Worm (Caenorhabditis elegans): Measurements from ENCODE around the gene srh-193.
A peak's percentile ranks its signal among the peaks of the same experiment; 100 is the strongest.

Gene srh-193

DNA sequence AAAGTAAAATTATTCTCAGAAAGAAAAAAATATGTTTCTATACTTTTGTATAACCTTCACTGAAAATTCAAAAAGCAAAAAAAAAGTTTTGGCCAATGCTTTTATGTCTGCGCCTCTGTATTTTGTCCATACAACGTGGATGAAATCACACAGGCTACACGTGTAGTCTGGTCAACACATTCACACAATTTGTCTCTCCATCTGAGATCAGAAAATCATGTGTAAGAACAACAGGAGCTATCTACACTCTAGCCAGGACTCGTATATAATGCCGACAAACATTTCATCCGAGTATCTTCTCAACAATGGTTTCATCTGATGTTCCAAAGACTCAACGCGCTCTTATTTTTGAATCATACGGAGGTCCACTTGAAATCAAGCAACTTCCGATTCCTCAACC lies 36.8 kb upstream of the srh-193 start, which contains the start of gene D2063.1:
TSS of gene D2063.1 (plus strand) at position 281 of the 400 bp plus-strand sequence.
- no peak for TF ChIP-seq lin-13 (GFP tag; optimal IDR thresholded peaks at IDR 0.05)
- no peak for TF ChIP-seq aha-1 (tag)
- no peak for TF ChIP-seq vab-7 (GFP tag; IDR thresholded peaks at IDR 0.05)
- TF ChIP-seq snpc-1.2 (GFP tag; IDR thresholded peaks at IDR 0.05) = no peak
- TF ChIP-seq nhr-11 (tag; optimal IDR thresholded peaks at IDR 0.05) = peak; percentile 89
- no peak for TF ChIP-seq ZK546.5 (tag; optimal IDR thresholded peaks at IDR 0.05)
- TF ChIP-seq nhr-28 (tag; optimal IDR thresholded peaks at IDR 0.05) = peak; percentile 23
- TF ChIP-seq unc-62 (GFP tag; optimal IDR thresholded peaks at IDR 0.05 in 1 of 2) = no peak
- no peak for TF ChIP-seq unc-62 (tag; optimal IDR thresholded peaks at IDR 0.05)
- TF ChIP-seq duxl-1 (tag; optimal IDR thresholded peaks at IDR 0.05; ENCODE audit: poor library complexity) = no peak

DNA sequence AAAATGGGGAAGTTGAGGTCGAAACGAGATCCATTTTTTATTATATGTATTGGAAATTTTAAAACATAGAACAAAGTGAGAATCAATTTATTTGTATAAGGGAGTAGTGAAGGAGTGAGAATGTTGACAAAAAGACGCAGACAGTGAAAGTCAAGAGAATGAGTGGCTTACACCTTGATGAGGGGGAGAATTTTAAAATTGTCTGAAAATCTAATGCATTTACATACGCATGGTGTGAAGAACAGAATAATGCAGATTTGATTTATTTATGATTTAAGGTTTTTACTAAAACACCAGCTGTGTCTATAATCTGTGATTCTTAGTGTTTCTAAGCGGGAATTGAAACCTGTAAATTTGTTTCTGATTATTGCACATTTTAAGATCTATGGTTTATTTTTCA lies 35.4 kb upstream of the srh-193 start, which contains the start of gene nhr-125:
TSS of gene nhr-125 (minus strand) at position 101 of the 400 bp plus-strand sequence.
- TF ChIP-seq aha-1 (tag) (peak; percentile 62), fkh-10 (GFP tag; optimal IDR thresholded peaks at IDR 0.05) (no peak)

DNA sequence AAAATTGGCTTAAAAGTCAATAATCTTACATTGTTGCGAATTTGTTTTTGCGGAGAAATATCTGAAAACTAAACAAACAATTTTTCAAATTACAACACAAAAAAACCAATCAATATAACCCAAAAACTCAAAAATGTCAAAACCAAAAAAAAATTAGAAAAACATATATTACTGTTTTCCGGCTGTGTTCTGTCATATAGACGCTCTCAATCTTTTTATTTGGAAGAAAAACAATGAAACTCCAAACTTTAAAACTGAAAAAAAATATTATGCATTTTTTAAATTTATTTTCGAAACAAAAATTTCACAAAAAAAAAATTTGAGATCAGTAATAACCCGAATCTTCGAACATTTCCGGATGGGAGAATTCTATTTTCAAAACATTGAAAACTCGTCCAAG lies 32.7 kb upstream of the srh-193 start, which contains the start of gene R02D1.2:
TSS of gene R02D1.2 (minus strand) at position 101 of the 400 bp plus-strand sequence.
- TF ChIP-seq hlh-11 (tag; optimal IDR thresholded peaks at IDR 0.05) (no peak), hif-1 (tag; optimal IDR thresholded peaks at IDR 0.05) (no peak), aha-1 (tag) (no peak), snpc-4 (tag; optimal IDR thresholded peaks at IDR 0.05) (no peak), duxl-1 (tag; optimal IDR thresholded peaks at IDR 0.05; ENCODE audit: poor library complexity) (no peak), gei-8 (GFP tag; optimal IDR thresholded peaks at IDR 0.05) (no peak), sdz-12 (GFP tag; optimal IDR thresholded peaks at IDR 0.05) (no peak), ceh-32 (tag; optimal IDR thresholded peaks at IDR 0.05; ENCODE audit: poor library complexity) (no peak)

DNA sequence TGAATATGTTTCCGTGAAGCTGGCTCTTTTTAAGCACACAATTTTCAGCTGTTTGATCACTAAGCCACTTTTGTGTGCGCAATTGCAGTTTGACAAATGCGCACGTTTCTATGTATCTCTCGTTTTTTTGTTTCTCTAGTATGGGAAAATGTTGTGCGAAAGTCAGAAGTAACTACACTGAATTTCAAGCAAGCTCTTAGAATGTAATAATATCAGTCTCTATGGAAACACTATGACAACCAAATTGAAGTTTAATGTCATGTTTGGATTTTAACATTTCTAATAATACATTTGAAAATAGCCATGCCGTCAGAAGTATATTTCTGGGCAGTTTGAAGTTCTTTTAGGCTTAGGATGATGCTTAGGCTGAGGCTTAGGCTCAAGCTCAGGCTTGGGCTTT lies 29.9 kb upstream of the srh-193 start, which contains the start of gene ZC132.9:
TSS of gene ZC132.9 (minus strand) at position 101 of the 400 bp plus-strand sequence.
- TF ChIP-seq tag-97 (GFP tag; IDR thresholded peaks at IDR 0.05) = no peak
- no peak for TF ChIP-seq fos-1 (tag; optimal IDR thresholded peaks at IDR 0.05)
- TF ChIP-seq daf-12 (tag; optimal IDR thresholded peaks at IDR 0.05) = no peak
- no peak for TF ChIP-seq duxl-1 (tag; optimal IDR thresholded peaks at IDR 0.05; ENCODE audit: poor library complexity)
- no peak for TF ChIP-seq nhr-28 (tag; optimal IDR thresholded peaks at IDR 0.05)
- TF ChIP-seq Y75B8A.6 (GFP tag; IDR thresholded peaks at IDR 0.05) = no peak
- TF ChIP-seq nhr-42 (GFP tag; IDR thresholded peaks at IDR 0.05) = no peak
- TF ChIP-seq ztf-11 (tag; optimal IDR thresholded peaks at IDR 0.05) = no peak
- no peak for TF ChIP-seq lsy-2 (tag; optimal IDR thresholded peaks at IDR 0.05)
- TF ChIP-seq F26F4.8 (GFP tag; conservative IDR thresholded peaks at IDR 0.05) = no peak
- no peak for TF ChIP-seq egl-27 (tag; optimal IDR thresholded peaks at IDR 0.05)
- TF ChIP-seq mep-1 (tag; optimal IDR thresholded peaks at IDR 0.05) = no peak
- no peak for TF ChIP-seq php-3 (GFP tag; IDR thresholded peaks at IDR 0.05)
- no peak for TF ChIP-seq F49E8.2 (tag; optimal IDR thresholded peaks at IDR 0.05; ENCODE audit: borderline replicate concordance)
- no peak for TF ChIP-seq ceh-62 (tag; optimal IDR thresholded peaks at IDR 0.05)
- no peak for TF ChIP-seq nhr-6 (tag; optimal IDR thresholded peaks at IDR 0.05)
- TF ChIP-seq T26A8.4 (GFP tag; IDR thresholded peaks at IDR 0.05) = no peak
- no peak for TF ChIP-seq zfp-3 (GFP tag; conservative IDR thresholded peaks at IDR 0.05)

ce11 chrV:4315057-4315456 lies 25.1 kb upstream of the srh-193 start, which contains the start of gene srh-192:
srh-192 (minus strand) TSS chrV:4315157.
- no peak for TF ChIP-seq nhr-48 (tag; optimal IDR thresholded peaks at IDR 0.05)
- peak in 1 of 2 experiments; percentile 15 for TF ChIP-seq unc-62 (GFP tag; optimal IDR thresholded peaks at IDR 0.05 in 1 of 2)
- TF ChIP-seq unc-62 (tag; optimal IDR thresholded peaks at IDR 0.05) = no peak
- TF ChIP-seq php-3 (GFP tag; IDR thresholded peaks at IDR 0.05) = no peak
- TF ChIP-seq saeg-2 (GFP tag; IDR thresholded peaks at IDR 0.05) = no peak
- no peak for TF ChIP-seq ceh-44 (GFP tag; IDR thresholded peaks at IDR 0.05)
- no peak for TF ChIP-seq Y48G9A.11 (GFP tag; IDR thresholded peaks at IDR 0.05)
- no peak for TF ChIP-seq tag-97 (GFP tag; IDR thresholded peaks at IDR 0.05)
- no peak for TF ChIP-seq daf-16 (GFP tag; optimal IDR thresholded peaks at IDR 0.05)
- no peak for TF ChIP-seq daf-16 (tag; optimal IDR thresholded peaks at IDR 0.05)
